Fruit fly (Drosophila melanogaster): ENCODE results near the gene CG17260.

- TF ChIP-seq psq (optimal IDR thresholded peaks at IDR 0.05) (no peak), usp (GFP tag; optimal IDR thresholded peaks at IDR 0.05) (no peak)
Measured at dm6 chr2L:2999113-2999512, 37.9 kb upstream of the CG17260 start, which contains the start of gene Ccdc85.
